Worm (Caenorhabditis elegans): ENCODE measurements around the gene zip-9.

Gene zip-9

ce11 chrV:10961448-10961870 lies 19.2 kb downstream of the zip-9 start (continued):
- TF ChIP-seq ZK185.1 (tag; optimal IDR thresholded peaks at IDR 0.05; ENCODE audit: poor library complexity, severe bottlenecking), result peak; percentile 19
- TF ChIP-seq lag-1 (GFP tag; IDR thresholded peaks at IDR 0.05), result no peak
- TF ChIP-seq F49E8.2 (tag; optimal IDR thresholded peaks at IDR 0.05; ENCODE audit: insufficient read depth), result no peak
- peak; percentile 86 for TF ChIP-seq zfh-2 (GFP tag; conservative IDR thresholded peaks at IDR 0.05)
- TF ChIP-seq ceh-58 (GFP tag; IDR thresholded peaks at IDR 0.05), result no peak
- peak; percentile 34 for TF ChIP-seq lin-40 (tag; optimal IDR thresholded peaks at IDR 0.05)
- TF ChIP-seq F22D6.2 (tag; optimal IDR thresholded peaks at IDR 0.05), result no peak
- no peak for TF ChIP-seq unc-62 (GFP tag; optimal IDR thresholded peaks at IDR 0.05)
- TF ChIP-seq lin-35 (GFP tag; optimal IDR thresholded peaks at IDR 0.05), result no peak
- no peak for TF ChIP-seq pha-4 (tag; optimal IDR thresholded peaks at IDR 0.05)
- no peak for TF ChIP-seq bed-2 (GFP tag; IDR thresholded peaks at IDR 0.05)
- TF ChIP-seq attf-3 (GFP tag; conservative IDR thresholded peaks at IDR 0.05), result no peak
- TF ChIP-seq snpc-1.1 (tag; optimal IDR thresholded peaks at IDR 0.05; ENCODE audit: insufficient read depth), result no peak
- TF ChIP-seq Y67H2A.10 (GFP tag; conservative IDR thresholded peaks at IDR 0.05), result no peak
- TF ChIP-seq attf-5 (GFP tag; optimal IDR thresholded peaks at IDR 0.05), result peak; percentile 38
- no peak for TF ChIP-seq hlh-12 (tag; optimal IDR thresholded peaks at IDR 0.05)
- no peak for TF ChIP-seq cebp-2 (GFP tag; IDR thresholded peaks at IDR 0.05)
- no peak for TF ChIP-seq egrh-3 (GFP tag; IDR thresholded peaks at IDR 0.05)
- TF ChIP-seq lin-54 (GFP tag; optimal IDR thresholded peaks at IDR 0.05), result no peak
- 0 out of 2 replicates have a peak, but pooled peaks have one; percentile 39 for TF ChIP-seq ekl-4 (GFP tag; IDR thresholded peaks at IDR 0.05)
- TF ChIP-seq F10E7.11 (tag; optimal IDR thresholded peaks at IDR 0.05), result peak; percentile 56
- no peak for TF ChIP-seq ztf-18 (tag; optimal IDR thresholded peaks at IDR 0.05)
- TF ChIP-seq lsy-27 (tag; optimal IDR thresholded peaks at IDR 0.05; ENCODE audit: borderline replicate concordance, insufficient read depth), result no peak
- no peak for TF ChIP-seq C06A6.2 (GFP tag; conservative IDR thresholded peaks at IDR 0.05)
- no peak for TF ChIP-seq rec-8 (tag; optimal IDR thresholded peaks at IDR 0.05)
- no peak for TF ChIP-seq ceh-91 (GFP tag; IDR thresholded peaks at IDR 0.05)
- peak; percentile 40 for TF ChIP-seq somi-1 (GFP tag; optimal IDR thresholded peaks at IDR 0.05)
- 0 out of 2 replicates have a peak, but pooled peaks have one; percentile 12 for TF ChIP-seq madf-6 (GFP tag; IDR thresholded peaks at IDR 0.05)
- TF ChIP-seq snpc-3.4 (tag; optimal IDR thresholded peaks at IDR 0.05), result no peak
- TF ChIP-seq snpc-4 (GFP tag; optimal IDR thresholded peaks at IDR 0.05), result no peak
- TF ChIP-seq snpc-4 (tag; optimal IDR thresholded peaks at IDR 0.05), result peak in 1 of 4 experiments; percentile 23
- TF ChIP-seq Y95B8A.8 (GFP tag; IDR thresholded peaks at IDR 0.05), result no peak
- no peak for TF ChIP-seq F39B2.1 (GFP tag; IDR thresholded peaks at IDR 0.05)
- no peak for TF ChIP-seq aptf-2 (GFP tag; conservative IDR thresholded peaks at IDR 0.05)
- TF ChIP-seq fkh-3 (tag; optimal IDR thresholded peaks at IDR 0.05), result no peak
- no peak for TF ChIP-seq dpff-1 (tag; optimal IDR thresholded peaks at IDR 0.05)
- no peak for TF ChIP-seq sea-2 (GFP tag; IDR thresholded peaks at IDR 0.05)
- TF ChIP-seq pbrm-1 (GFP tag; IDR thresholded peaks at IDR 0.05), result peak; percentile 52; the same call in 1 of the 2 replicates
- TF ChIP-seq madf-3 (GFP tag; IDR thresholded peaks at IDR 0.05), result no peak
- TF ChIP-seq aptf-3 (GFP tag; IDR thresholded peaks at IDR 0.05), result no peak
- no peak for TF ChIP-seq Y53F4B.3 (GFP tag; IDR thresholded peaks at IDR 0.05)
- TF ChIP-seq ceh-27 (GFP tag; optimal IDR thresholded peaks at IDR 0.05), result peak; percentile 67
- TF ChIP-seq K12H6.12 (tag; optimal IDR thresholded peaks at IDR 0.05), result peak; percentile 67
- no peak for TF ChIP-seq cebp-1 (GFP tag; IDR thresholded peaks at IDR 0.05)
- peak; percentile 66 for TF ChIP-seq cebp-1 (tag; optimal IDR thresholded peaks at IDR 0.05)
- TF ChIP-seq F55B11.4 (tag; optimal IDR thresholded peaks at IDR 0.05; ENCODE audit: borderline replicate concordance, insufficient read depth), result no peak
- TF ChIP-seq chd-7 (tag; optimal IDR thresholded peaks at IDR 0.05), result no peak
- no peak for TF ChIP-seq tbx-9 (tag; optimal IDR thresholded peaks at IDR 0.05; ENCODE audit: borderline replicate concordance)

Measured in whole organism, young adult.